Worm (Caenorhabditis elegans) whole organism, L4 larva: ENCODE measurements around the gene plc-1.

Experiments used
- F10B5.3 ChIP-seq: sonication (generic microtip); optimal IDR thresholded peaks from 2 replicates; lab custom pipeline; 2016; ENCODE audit warnings: mild to moderate bottlenecking, missing genetic modification characterization, missing compliant biosample characterization
- F26F4.8 ChIP-seq: fragments of 200-800 bp; sonication (Bioruptor generic); conservative IDR thresholded peaks from 2 replicates; pipeline ENCODE4 v1.3.6; 2022; ENCODE audit warnings: missing genetic modification characterization, missing compliant biosample characterization
- F44E2.7 ChIP-seq: fragments of 200-800 bp; sonication (Bioruptor generic); IDR thresholded peaks from 2 replicates; pipeline ENCODE4 v2.1.2; 2022; ENCODE audit warnings: missing genetic modification characterization, missing compliant biosample characterization
- T26A8.4 ChIP-seq: fragments of 200-800 bp; sonication (Bioruptor generic); IDR thresholded peaks from 2 replicates; pipeline ENCODE4 v1.3.6; 2022; ENCODE audit warnings: missing genetic modification characterization, missing compliant biosample characterization
- Y75B8A.6 ChIP-seq: fragments of 200-800 bp; sonication (Bioruptor generic); IDR thresholded peaks from 2 replicates; pipeline ENCODE4 v1.3.6; 2022; ENCODE audit warnings: missing genetic modification reagents, missing genetic modification characterization, missing compliant biosample characterization
- aha-1 ChIP-seq: fragments of 150-350 bp; peaks from one replicate; lab custom pipeline; 2014; ENCODE audit warnings: missing biosample characterization, missing genetic modification characterization
- ama-1 ChIP-seq: fragments of 150-350 bp; optimal IDR thresholded peaks from 2 replicates; lab custom pipeline; 2014; ENCODE audit warnings: inconsistent platforms, mixed read lengths
- attf-4 ChIP-seq: sonication (generic microtip); optimal IDR thresholded peaks from 3 replicates; lab custom pipeline; 2017; ENCODE audit warnings: missing biosample characterization, missing genetic modification characterization
- ceh-28 ChIP-seq: fragments of 150-350 bp; optimal IDR thresholded peaks from 2 replicates; lab custom pipeline; 2014; ENCODE audit warnings: missing biosample characterization, missing genetic modification reagents, missing genetic modification characterization
- ceh-62 ChIP-seq: sonication (generic microtip); optimal IDR thresholded peaks from 2 replicates; lab custom pipeline; 2017; ENCODE audit warnings: missing biosample characterization, missing genetic modification characterization
- ceh-82 ChIP-seq: sonication (generic microtip); optimal IDR thresholded peaks from 2 replicates; lab custom pipeline; 2017; ENCODE audit warnings: missing biosample characterization, missing genetic modification characterization
- ces-1 ChIP-seq: fragments of 150-350 bp; sonication (generic microtip); optimal IDR thresholded peaks from 4 replicates; lab custom pipeline; 2014; ENCODE audit warnings: missing biosample characterization, missing genetic modification reagents, missing genetic modification characterization
- daf-12 ChIP-seq: fragments of 150-350 bp; optimal IDR thresholded peaks from 2 replicates; lab custom pipeline; 2014; ENCODE audit warnings: missing biosample characterization, missing genetic modification reagents, missing genetic modification characterization
- daf-16 ChIP-seq, 3 experiments: sonication (generic microtip); optimal IDR thresholded peaks; 2 replicates each; lab custom pipeline; 2016 to 2017; ENCODE audit warnings: missing genetic modification characterization in 3 of 3, missing genetic modification reagents in 3 of 3, mild to moderate bottlenecking in 2 of 3, missing compliant biosample characterization in 2 of 3, missing biosample characterization in 1 of 3, moderate library complexity in 1 of 3
- daf-8 ChIP-seq: fragments of 200-800 bp; sonication (Bioruptor generic); IDR thresholded peaks from 2 replicates; pipeline ENCODE4 v1.3.6; 2022; ENCODE audit warnings: missing genetic modification characterization, missing compliant biosample characterization
- duxl-1 ChIP-seq: sonication (generic microtip); optimal IDR thresholded peaks from 2 replicates; lab custom pipeline; 2016; ENCODE audit warnings: mild to moderate bottlenecking, missing genetic modification characterization, moderate library complexity, missing compliant biosample characterization; ENCODE audit not compliant: poor library complexity
- dve-1 ChIP-seq: sonication (generic microtip); optimal IDR thresholded peaks from 2 replicates; lab custom pipeline; 2017; ENCODE audit warnings: antibody characterized with exemption, mild to moderate bottlenecking, missing genetic modification characterization, missing compliant biosample characterization; ENCODE audit not compliant: insufficient read depth
- egl-27 ChIP-seq: sonication (generic microtip); optimal IDR thresholded peaks from 3 replicates; lab custom pipeline; 2017; ENCODE audit warnings: missing biosample characterization, missing genetic modification reagents, missing genetic modification characterization
- fkh-10 ChIP-seq: fragments of 150-350 bp; optimal IDR thresholded peaks from 2 replicates; lab custom pipeline; 2014; ENCODE audit warnings: missing biosample characterization, missing genetic modification reagents, missing genetic modification characterization
- gei-8 ChIP-seq: fragments of 200-800 bp; sonication (Bioruptor generic); optimal IDR thresholded peaks from 2 replicates; lab custom pipeline; 2018; ENCODE audit warnings: mild to moderate bottlenecking, missing genetic modification characterization, missing compliant biosample characterization
- hlh-11 ChIP-seq: fragments of 200-800 bp; sonication (Bioruptor generic); optimal IDR thresholded peaks from 2 replicates; lab custom pipeline; 2018; ENCODE audit warnings: mild to moderate bottlenecking, missing genetic modification characterization, missing compliant biosample characterization
- hlh-30 ChIP-seq: sonication (generic microtip); optimal IDR thresholded peaks from 2 replicates; lab custom pipeline; 2017; ENCODE audit warnings: antibody characterized with exemption, mild to moderate bottlenecking, missing genetic modification characterization, missing compliant biosample characterization; ENCODE audit not compliant: insufficient read depth
- lin-1 ChIP-seq: fragments of 200-800 bp; sonication (Bioruptor generic); IDR thresholded peaks from 2 replicates; pipeline ENCODE4 v1.3.6; 2022; ENCODE audit warnings: missing genetic modification reagents, missing genetic modification characterization, missing compliant biosample characterization
- lin-13 ChIP-seq: fragments of 150-350 bp; optimal IDR thresholded peaks from 2 replicates; lab custom pipeline; 2014; ENCODE audit warnings: missing biosample characterization, missing genetic modification reagents, missing genetic modification characterization
- lin-39 ChIP-seq: fragments of 150-350 bp; optimal IDR thresholded peaks from 2 replicates; lab custom pipeline; 2014; ENCODE audit warnings: missing biosample characterization, missing genetic modification reagents, missing genetic modification characterization
- madf-5 ChIP-seq, 2 experiments: fragments of 200-800 bp; sonication (Bioruptor generic); IDR thresholded peaks; 2 replicates each; pipeline ENCODE4 v1.3.6; 2022; ENCODE audit warnings: missing compliant biosample characterization in 2 of 2, missing genetic modification characterization in 2 of 2
- madf-9 ChIP-seq: fragments of 200-800 bp; sonication (Bioruptor generic); conservative IDR thresholded peaks from 2 replicates; pipeline ENCODE4 v1.3.6; 2022; ENCODE audit warnings: missing genetic modification reagents, missing genetic modification characterization, missing compliant biosample characterization
- mdl-1 ChIP-seq, 2 experiments: fragments of 150-350 bp in 1 of 2; sonication (generic microtip) in 1 of 2; optimal IDR thresholded peaks; 2 replicates each; lab custom pipeline; 2014 to 2017; ENCODE audit warnings: missing biosample characterization in 2 of 2, missing genetic modification characterization in 2 of 2
- mep-1 ChIP-seq: fragments of 150-350 bp; sonication (generic microtip); optimal IDR thresholded peaks from 3 replicates; lab custom pipeline; 2014; ENCODE audit warnings: missing biosample characterization, missing genetic modification characterization
- mes-2 ChIP-seq: sonication (generic microtip); optimal IDR thresholded peaks from 2 replicates; lab custom pipeline; 2016; ENCODE audit warnings: missing genotype, mild to moderate bottlenecking, missing genetic modification characterization, missing compliant biosample characterization; ENCODE audit not compliant: poor library complexity, severe bottlenecking
- nhr-10 ChIP-seq: fragments of 150-350 bp; optimal IDR thresholded peaks from 2 replicates; lab custom pipeline; 2014; ENCODE audit warnings: missing biosample characterization, missing genetic modification characterization
- nhr-11 ChIP-seq: fragments of 150-350 bp; optimal IDR thresholded peaks from 2 replicates; lab custom pipeline; 2014; ENCODE audit warnings: missing biosample characterization, missing genetic modification characterization
- nhr-111 ChIP-seq: fragments of 200-800 bp; sonication (Bioruptor generic); optimal IDR thresholded peaks from 2 replicates; lab custom pipeline; 2018; ENCODE audit warnings: mild to moderate bottlenecking, missing genetic modification characterization, missing compliant biosample characterization
- nhr-25 ChIP-seq: sonication (generic microtip); optimal IDR thresholded peaks from 2 replicates; lab custom pipeline; 2017; ENCODE audit warnings: missing genetic modification characterization, mild to moderate bottlenecking, missing compliant biosample characterization, antibody characterized with exemption, moderate library complexity, borderline replicate concordance; ENCODE audit not compliant: insufficient read depth
- nhr-28 ChIP-seq: fragments of 150-350 bp; optimal IDR thresholded peaks from 2 replicates; lab custom pipeline; 2014; ENCODE audit warnings: missing biosample characterization, missing genetic modification characterization
- nhr-76 ChIP-seq: fragments of 150-350 bp; optimal IDR thresholded peaks from 2 replicates; lab custom pipeline; 2014; ENCODE audit warnings: missing biosample characterization, missing genetic modification characterization
- nhr-77 ChIP-seq: fragments of 150-350 bp; optimal IDR thresholded peaks from 2 replicates; lab custom pipeline; 2014; ENCODE audit warnings: missing biosample characterization, missing genetic modification characterization
- pqm-1 ChIP-seq: sonication (generic microtip); optimal IDR thresholded peaks from 2 replicates; lab custom pipeline; 2017; ENCODE audit warnings: missing biosample characterization, missing genetic modification characterization
- sdz-12 ChIP-seq: fragments of 200-800 bp; sonication (Bioruptor generic); optimal IDR thresholded peaks from 2 replicates; lab custom pipeline; 2018; ENCODE audit warnings: mild to moderate bottlenecking, missing genetic modification characterization, missing compliant biosample characterization
- set-16 ChIP-seq: fragments of 200-800 bp; sonication (Bioruptor generic); IDR thresholded peaks from 2 replicates; pipeline ENCODE4 v1.3.6; 2022; ENCODE audit warnings: missing genetic modification reagents, missing genetic modification characterization, missing compliant biosample characterization
- skn-1 ChIP-seq: fragments of 150-350 bp; optimal IDR thresholded peaks from 2 replicates; lab custom pipeline; 2014; ENCODE audit warnings: missing biosample characterization, missing genetic modification characterization
- unc-130 ChIP-seq: sonication (generic microtip); optimal IDR thresholded peaks from 2 replicates; lab custom pipeline; 2016; ENCODE audit warnings: missing genetic modification reagents, missing genetic modification characterization, missing compliant biosample characterization
- unc-62 ChIP-seq, 3 experiments: fragments of 150-350 bp in 1 of 3; sonication (generic microtip); optimal IDR thresholded peaks in 2 of 3; peaks in 1 of 3; 1 replicate in 1 of 3; 2 replicates in 2 of 3; lab custom pipeline; 2014 to 2017; ENCODE audit warnings: missing biosample characterization in 3 of 3, missing genetic modification characterization in 3 of 3, missing genetic modification reagents in 3 of 3, missing genotype in 1 of 3
- vab-7 ChIP-seq: fragments of 200-800 bp; sonication (Bioruptor generic); IDR thresholded peaks from 2 replicates; pipeline ENCODE4 v1.3.6; 2022; ENCODE audit warnings: missing genetic modification reagents, missing genetic modification characterization, missing compliant biosample characterization
- zip-11 ChIP-seq: fragments of 200-800 bp; sonication (Bioruptor generic); IDR thresholded peaks from 2 replicates; pipeline ENCODE4 v1.3.6; 2022; ENCODE audit warnings: missing genetic modification characterization, missing compliant biosample characterization
- ztf-11 ChIP-seq: fragments of 150-350 bp; optimal IDR thresholded peaks from 2 replicates; lab custom pipeline; 2014; ENCODE audit warnings: missing biosample characterization, missing genetic modification characterization

plc-1 gene

ce11 chrX:10881984-10882383 is 43.5 kb upstream of the plc-1 start, which contains the start of gene T21E8.6:
Gene T21E8.6 (plus strand): TSS chrX:10882284.
- no peak for TF ChIP-seq mep-1 (tag; lab: Kevin White, UChicago)
- peak in 1 of 2 experiments; percentile 56 for TF ChIP-seq unc-62 (GFP tag; optimal IDR thresholded peaks at IDR 0.05 in 1 of 2; lab: Kevin White, UChicago)
- no peak for TF ChIP-seq unc-62 (tag; optimal IDR thresholded peaks at IDR 0.05; lab: Kevin White, UChicago)

ce11 chrX:10880509-10880908 is 42.1 kb upstream of the plc-1 start, which contains the start of gene T21E8.4:
Gene T21E8.4 (plus strand): TSS chrX:10880809.
- TF ChIP-seq mdl-1 (tag; optimal IDR thresholded peaks at IDR 0.05; lab: Kevin White, UChicago) (no peak), madf-5 (GFP tag; IDR thresholded peaks at IDR 0.05; lab: Robert Waterston, UW) (no peak), nhr-111 (GFP tag; lab: Kevin White, UChicago) (no peak), ceh-82 (tag; lab: Kevin White, UChicago) (no peak), F10B5.3 (tag; lab: Kevin White, UChicago) (no peak), hlh-30 (tag; lab: Kevin White, UChicago) (no peak), ces-1 (GFP tag; lab: Kevin White, UChicago) (no peak), skn-1 (tag; lab: Kevin White, UChicago) (no peak), nhr-77 (tag; lab: Kevin White, UChicago) (no peak), zip-11 (no peak), nhr-10 (no peak), duxl-1 (tag; lab: Kevin White, UChicago) (no peak), attf-4 (no peak), egl-27 (tag; lab: Kevin White, UChicago) (no peak), F44E2.7 (no peak), fkh-10 (GFP tag; lab: Kevin White, UChicago) (no peak), lin-13 (GFP tag; lab: Kevin White, UChicago) (no peak), nhr-11 (tag; lab: Kevin White, UChicago) (no peak)

ce11 chrX:10877138-10877743 is 38.8 kb upstream of the plc-1 start, which contains the start of gene pgp-6:
Gene pgp-6 (minus strand): TSS chrX:10877425.
- TF ChIP-seq ama-1 (lab: Kevin White, UChicago) (no peak), F10B5.3 (tag; lab: Kevin White, UChicago) (no peak), madf-9 (no peak), hlh-11 (tag; lab: Kevin White, UChicago) (no peak), gei-8 (GFP tag; lab: Kevin White, UChicago) (no peak), T26A8.4 (GFP tag; lab: Robert Waterston, UW) (no peak), dve-1 (tag; lab: Kevin White, UChicago) (no peak), skn-1 (tag; lab: Kevin White, UChicago) (no peak), set-16 (GFP tag; lab: Robert Waterston, UW) (no peak), ztf-11 (tag; lab: Kevin White, UChicago) (no peak), lin-39 (tag; lab: Kevin White, UChicago) (no peak), nhr-25 (tag; lab: Kevin White, UChicago) (no peak), daf-12 (tag; lab: Kevin White, UChicago) (no peak), daf-16 (GFP tag; optimal IDR thresholded peaks at IDR 0.05; lab: Kevin White, UChicago) (no peak), daf-16 (tag; optimal IDR thresholded peaks at IDR 0.05; lab: Kevin White, UChicago) (peak; percentile 84), unc-130 (no peak), mes-2 (tag; lab: Kevin White, UChicago) (no peak), unc-62 (GFP tag; optimal IDR thresholded peaks at IDR 0.05 in 1 of 2; lab: Kevin White, UChicago) (peak in 1 of 2 experiments; percentile 69), unc-62 (tag; optimal IDR thresholded peaks at IDR 0.05; lab: Kevin White, UChicago) (no peak), ceh-28 (tag; lab: Kevin White, UChicago) (no peak), aha-1 (tag; lab: Kevin White, UChicago) (peak; percentile 80), ceh-62 (no peak), Y75B8A.6 (GFP tag; lab: Robert Waterston, UW) (no peak), nhr-28 (tag; lab: Kevin White, UChicago) (peak; percentile 55), mep-1 (tag; lab: Kevin White, UChicago) (no peak), F26F4.8 (no peak), vab-7 (GFP tag; lab: Robert Waterston, UW) (no peak), nhr-76 (no peak), duxl-1 (tag; lab: Kevin White, UChicago) (no peak), pqm-1 (tag; lab: Kevin White, UChicago) (peak; percentile 72), lin-1 (no peak), sdz-12 (GFP tag; lab: Kevin White, UChicago) (no peak), daf-8 (GFP tag; lab: Robert Waterston, UW) (no peak)
